Worm (Caenorhabditis elegans) whole organism, late embryonic: ENCODE data around the gene nhr-58.

ENCODE experiments used
- F13H6.1 ChIP-seq: sonication (generic microtip); optimal IDR thresholded peaks from 2 replicates; lab custom pipeline; 2016; ENCODE audit warnings: missing genetic modification characterization, missing compliant biosample characterization
- T23F11.4 ChIP-seq: fragments of 200-800 bp; sonication (Bioruptor generic); optimal IDR thresholded peaks from 2 replicates; lab custom pipeline; 2018; ENCODE audit warnings: mild to moderate bottlenecking, missing genetic modification characterization, missing compliant biosample characterization
- ceh-31 ChIP-seq: sonication (generic microtip); optimal IDR thresholded peaks from 2 replicates; lab custom pipeline; 2016; ENCODE audit warnings: missing genetic modification characterization, missing compliant biosample characterization
- pha-2 ChIP-seq: sonication (generic microtip); optimal IDR thresholded peaks from 2 replicates; lab custom pipeline; 2017; ENCODE audit warnings: mild to moderate bottlenecking, missing genetic modification characterization, missing compliant biosample characterization
- unc-55 ChIP-seq: sonication (generic microtip); optimal IDR thresholded peaks from 2 replicates; lab custom pipeline; 2017; ENCODE audit warnings: missing biosample characterization, missing genetic modification reagents, missing genetic modification characterization

ce11 chrV:501230-501629, 30.8 kb upstream of the nhr-58 start, which contains the start of gene str-256:
- TF ChIP-seq ceh-31 (tag; lab: Kevin White, UChicago): no peak
- TF ChIP-seq F13H6.1: no peak
- TF ChIP-seq T23F11.4: no peak
- no peak for TF ChIP-seq unc-55
- TF ChIP-seq pha-2 (tag; lab: Kevin White, UChicago): no peak
